Fruit fly (Drosophila melanogaster) whole organism, embryonic: ENCODE results near the gene GXIVsPLA2.

ENCODE experiments used
- B-H1 ChIP-seq: fragments of 200-800 bp; sonication (Bioruptor generic); IDR thresholded peaks from 3 replicates; pipeline ENCODE4 v1.3.6; 2022; ENCODE audit warnings: missing biosample characterization, missing genetic modification characterization
- CG1233 ChIP-seq: fragments of 200-800 bp; sonication (Bioruptor generic); optimal IDR thresholded peaks from 4 replicates; lab custom pipeline; 2018; ENCODE audit warnings: missing biosample characterization, mild to moderate bottlenecking, missing genetic modification characterization
- CG12769 ChIP-seq: fragments of 200-800 bp; sonication (Bioruptor generic); optimal IDR thresholded peaks from 2 replicates; lab custom pipeline; 2019; ENCODE audit warnings: missing biosample characterization, mild to moderate bottlenecking, missing genetic modification characterization, moderate library complexity
- CG15011 ChIP-seq: fragments of 200-800 bp; sonication (Bioruptor generic); optimal IDR thresholded peaks from 3 replicates; lab custom pipeline; 2018; ENCODE audit warnings: missing biosample characterization, mild to moderate bottlenecking, missing genetic modification characterization
- CG15479 ChIP-seq: fragments of 200-800 bp; sonication (Bioruptor generic); optimal IDR thresholded peaks from 3 replicates; lab custom pipeline; 2019; ENCODE audit warnings: missing biosample characterization, mild to moderate bottlenecking, missing genetic modification characterization, moderate library complexity
- CG17328 ChIP-seq: fragments of 200-800 bp; sonication (Bioruptor generic); IDR thresholded peaks from 2 replicates; pipeline ENCODE4 v1.3.6; 2022; ENCODE audit warnings: missing biosample characterization, missing genetic modification characterization
- CG17912 ChIP-seq: fragments of 200-800 bp; sonication (Bioruptor generic); optimal IDR thresholded peaks from 2 replicates; lab custom pipeline; 2018; ENCODE audit warnings: missing biosample characterization, mild to moderate bottlenecking, missing genetic modification characterization
- CG1832 ChIP-seq: fragments of 200-800 bp; sonication (Bioruptor generic); optimal IDR thresholded peaks from 2 replicates; lab custom pipeline; 2017; ENCODE audit warnings: missing biosample characterization, mild to moderate bottlenecking, missing genetic modification characterization, inconsistent platforms
- CG2120 ChIP-seq: fragments of 200-800 bp; sonication (Bioruptor generic); optimal IDR thresholded peaks from 3 replicates; lab custom pipeline; 2016; ENCODE audit warnings: missing biosample characterization, missing genetic modification characterization
- CG3163 ChIP-seq: fragments of 200-800 bp; sonication (Bioruptor generic); optimal IDR thresholded peaks from 3 replicates; lab custom pipeline; 2016; ENCODE audit warnings: missing biosample characterization, missing genetic modification characterization
- CG33213 ChIP-seq: fragments of 200-800 bp; sonication (Bioruptor generic); optimal IDR thresholded peaks from 3 replicates; lab custom pipeline; 2016; ENCODE audit warnings: missing biosample characterization, missing genetic modification characterization
- CG3726 ChIP-seq: fragments of 200-800 bp; sonication (Bioruptor generic); IDR thresholded peaks from 3 replicates; pipeline ENCODE4, ENCODE4 v1.3.6; 2022; ENCODE audit warnings: missing biosample characterization, missing genetic modification characterization
- CG5180 ChIP-seq: fragments of 200-800 bp; sonication (Bioruptor generic); optimal IDR thresholded peaks from 3 replicates; lab custom pipeline; 2017; ENCODE audit warnings: missing biosample characterization, missing genetic modification characterization, mild to moderate bottlenecking, moderate library complexity, missing genetic modification reagents
- CG6254 ChIP-seq: fragments of 200-800 bp; sonication (Bioruptor generic); optimal IDR thresholded peaks from 3 replicates; lab custom pipeline; 2017; ENCODE audit warnings: mild to moderate bottlenecking, missing biosample characterization, missing genetic modification reagents, missing genetic modification characterization
- CG6683 ChIP-seq: fragments of 200-800 bp; sonication (Bioruptor generic); optimal IDR thresholded peaks from 2 replicates; lab custom pipeline; 2017; ENCODE audit warnings: missing biosample characterization, mild to moderate bottlenecking, missing genetic modification characterization, missing genetic modification reagents
- CG7357 ChIP-seq: fragments of 200-800 bp; sonication (Bioruptor generic); IDR thresholded peaks from 3 replicates; pipeline ENCODE4 v1.3.6; 2022; ENCODE audit warnings: missing biosample characterization, missing genetic modification characterization
- CG7963 ChIP-seq: fragments of 200-800 bp; sonication (Bioruptor generic); IDR thresholded peaks from 3 replicates; pipeline ENCODE4 v1.3.6; 2022; ENCODE audit warnings: missing biosample characterization, missing genetic modification characterization; ENCODE audit not compliant: partially characterized antibody
- CG8281 ChIP-seq: fragments of 200-800 bp; sonication (Bioruptor generic); optimal IDR thresholded peaks from 2 replicates; lab custom pipeline; 2018; ENCODE audit warnings: missing biosample characterization, mild to moderate bottlenecking, missing genetic modification characterization, moderate library complexity
- Camta ChIP-seq: fragments of 200-800 bp; sonication (Bioruptor generic); optimal IDR thresholded peaks from 2 replicates; lab custom pipeline; 2016; ENCODE audit warnings: missing biosample characterization, missing genetic modification characterization
- Doc2 ChIP-seq: fragments of 200-800 bp; sonication (Bioruptor generic); IDR thresholded peaks from 2 replicates; pipeline ENCODE4 v1.3.6; 2022; ENCODE audit warnings: missing biosample characterization, missing genetic modification characterization
- E2f1 ChIP-seq: fragments of 200-800 bp; sonication (Bioruptor generic); IDR thresholded peaks from 2 replicates; pipeline ENCODE4 v1.3.6; 2022; ENCODE audit warnings: missing biosample characterization, missing genetic modification characterization
- Eip74EF ChIP-seq, 2 experiments: fragments of 200-800 bp in 1 of 2; fragments of >200 bp in 1 of 2; sonication (Bioruptor generic) in 1 of 2; optimal IDR thresholded peaks; 2 replicates each; lab custom pipeline; 2017 to 2019; ENCODE audit warnings: missing biosample characterization in 2 of 2, missing genetic modification characterization in 2 of 2, mild to moderate bottlenecking in 1 of 2, moderate library complexity in 1 of 2
- Ets97D ChIP-seq: fragments of 200-800 bp; sonication (Bioruptor generic); optimal IDR thresholded peaks from 3 replicates; lab custom pipeline; 2016; ENCODE audit warnings: missing biosample characterization, missing genetic modification characterization
- HLH3B ChIP-seq: fragments of 200-800 bp; sonication (Bioruptor generic); IDR thresholded peaks from 2 replicates; pipeline ENCODE4 v1.3.6; 2022; ENCODE audit warnings: missing biosample characterization, missing genetic modification characterization
- PHDP ChIP-seq: fragments of 200-800 bp; sonication (Bioruptor generic); optimal IDR thresholded peaks from 3 replicates; lab custom pipeline; 2018; ENCODE audit warnings: missing biosample characterization, mild to moderate bottlenecking, missing genetic modification characterization, moderate library complexity
- Six4 ChIP-seq: fragments of 200-800 bp; sonication (Bioruptor generic); optimal IDR thresholded peaks from 2 replicates; lab custom pipeline; 2016; ENCODE audit warnings: missing biosample characterization, missing genetic modification characterization
- ap ChIP-seq: fragments of 200-800 bp; sonication (Bioruptor generic); IDR thresholded peaks from 2 replicates; pipeline ENCODE4 v1.3.6; 2022; ENCODE audit warnings: missing biosample characterization, missing genetic modification characterization
- ash1 ChIP-seq: fragments of 200-800 bp; sonication (Bioruptor generic); optimal IDR thresholded peaks from 2 replicates; lab custom pipeline; 2018; ENCODE audit warnings: missing biosample characterization, mild to moderate bottlenecking, missing genetic modification characterization
- bigmax ChIP-seq: fragments of 200-800 bp; sonication (Bioruptor generic); optimal IDR thresholded peaks from 2 replicates; lab custom pipeline; 2018; ENCODE audit warnings: missing biosample characterization, mild to moderate bottlenecking, missing genetic modification characterization
- br ChIP-seq: fragments of >200 bp; optimal IDR thresholded peaks from 2 replicates; lab custom pipeline; 2017
- btn ChIP-seq: fragments of 200-800 bp; sonication (Bioruptor generic); optimal IDR thresholded peaks from 2 replicates; lab custom pipeline; 2016; ENCODE audit warnings: missing biosample characterization, missing genetic modification characterization
- cg ChIP-seq: fragments of 200-800 bp; sonication (Bioruptor generic); optimal IDR thresholded peaks from 3 replicates; lab custom pipeline; 2019; ENCODE audit warnings: missing biosample characterization, mild to moderate bottlenecking, missing genetic modification characterization, moderate library complexity
- chif ChIP-seq, 2 experiments: fragments of 200-800 bp; sonication (Bioruptor generic); optimal IDR thresholded peaks; 3 replicates each; lab custom pipeline; 2016; ENCODE audit warnings: missing biosample characterization in 2 of 2, missing genetic modification characterization in 2 of 2
- da ChIP-seq: fragments of 200-800 bp; sonication (Bioruptor generic); optimal IDR thresholded peaks from 2 replicates; lab custom pipeline; 2016; ENCODE audit warnings: missing biosample characterization, missing genetic modification characterization
- ems ChIP-seq: fragments of 200-800 bp; sonication (Bioruptor generic); optimal IDR thresholded peaks from 3 replicates; lab custom pipeline; 2016; ENCODE audit warnings: missing biosample characterization, missing genetic modification characterization
- gem ChIP-seq: fragments of 200-800 bp; sonication (Bioruptor generic); optimal IDR thresholded peaks from 2 replicates; lab custom pipeline; 2019; ENCODE audit warnings: missing biosample characterization, mild to moderate bottlenecking, missing genetic modification characterization, moderate library complexity
- gro ChIP-seq: fragments of 200-800 bp; sonication (Bioruptor generic); optimal IDR thresholded peaks from 2 replicates; lab custom pipeline; 2016; ENCODE audit warnings: missing biosample characterization, missing genetic modification characterization
- h ChIP-seq: fragments of >200 bp; optimal IDR thresholded peaks from 2 replicates; lab custom pipeline; 2017
- jing ChIP-seq: fragments of 200-800 bp; sonication (Bioruptor generic); optimal IDR thresholded peaks from 2 replicates; lab custom pipeline; 2018; ENCODE audit warnings: missing biosample characterization, mild to moderate bottlenecking, missing genetic modification characterization
- jumu ChIP-seq: fragments of 200-800 bp; sonication (Bioruptor generic); optimal IDR thresholded peaks from 3 replicates; lab custom pipeline; 2016; ENCODE audit warnings: missing biosample characterization, missing genetic modification characterization
- luna ChIP-seq: fragments of 200-800 bp; sonication (Bioruptor generic); optimal IDR thresholded peaks from 2 replicates; lab custom pipeline; 2016; ENCODE audit warnings: missing biosample characterization, missing genetic modification characterization
- seq ChIP-seq: fragments of 200-800 bp; sonication (Bioruptor generic); IDR thresholded peaks from 2 replicates; pipeline ENCODE4 v1.3.6; 2022; ENCODE audit warnings: missing biosample characterization, missing genetic modification characterization
- sima ChIP-seq: fragments of 200-800 bp; sonication (Bioruptor generic); optimal IDR thresholded peaks from 2 replicates; lab custom pipeline; 2016; ENCODE audit warnings: missing biosample characterization, missing genetic modification characterization
- slp2 ChIP-seq: fragments of 200-800 bp; sonication (Bioruptor generic); optimal IDR thresholded peaks from 2 replicates; lab custom pipeline; 2016; ENCODE audit warnings: missing biosample characterization, missing genetic modification characterization
- sr ChIP-seq: fragments of 200-800 bp; sonication (Bioruptor generic); IDR thresholded peaks from 3 replicates; pipeline ENCODE4 v1.3.6; 2022; ENCODE audit warnings: missing biosample characterization, missing genetic modification characterization
- trh ChIP-seq: fragments of 200-800 bp; sonication (Bioruptor generic); optimal IDR thresholded peaks from 2 replicates; lab custom pipeline; 2016; ENCODE audit warnings: missing biosample characterization, missing genetic modification characterization
- ttk ChIP-seq: fragments of 200-800 bp; sonication (Bioruptor generic); IDR thresholded peaks from 2 replicates; pipeline ENCODE4 v2.1.2; 2022; ENCODE audit warnings: missing biosample characterization, missing genetic modification characterization
- twi ChIP-seq: fragments of 200-800 bp; optimal IDR thresholded peaks from 2 replicates; lab custom pipeline; 2019; ENCODE audit warnings: missing biosample characterization, mild to moderate bottlenecking, missing genetic modification characterization, moderate library complexity
- vnd ChIP-seq: fragments of 200-800 bp; sonication (Bioruptor generic); IDR thresholded peaks from 3 replicates; pipeline ENCODE4 v1.3.6; 2022; ENCODE audit warnings: missing biosample characterization, missing genetic modification characterization; ENCODE audit not compliant: partially characterized antibody
- wor ChIP-seq: fragments of 200-800 bp; sonication (Bioruptor generic); IDR thresholded peaks from 2 replicates; pipeline ENCODE4 v1.3.6; 2022; ENCODE audit warnings: missing biosample characterization, missing genetic modification characterization
- z ChIP-seq: fragments of 200-800 bp; sonication (Bioruptor generic); IDR thresholded peaks from 3 replicates; pipeline ENCODE4 v1.3.6; 2022; ENCODE audit warnings: missing biosample characterization, missing genetic modification characterization

Gene GXIVsPLA2

dm6 chr3L:15924811-15925437 lies 30.0 kb upstream of the GXIVsPLA2 start, which contains the start of gene sff (continued):
- peak; percentile 62 for TF ChIP-seq CG15011 (GFP tag; lab: Kevin White, UChicago)
- 0 out of 3 replicates have a peak, but pooled peaks have one; percentile 20 for TF ChIP-seq vnd (GFP tag; lab: Robert Waterston, UW)
- peak; percentile 72 for TF ChIP-seq CG6683 (GFP tag; lab: Kevin White, UChicago)
- peak; percentile 27 for TF ChIP-seq bigmax (GFP tag; lab: Kevin White, UChicago)
- TF ChIP-seq ash1 (GFP tag; lab: Kevin White, UChicago): no peak
- TF ChIP-seq Camta (GFP tag; lab: Kevin White, UChicago): peak; percentile 61
- peak; percentile 79 for TF ChIP-seq B-H1 (GFP tag; lab: Robert Waterston, UW)
- peak; percentile 89 for TF ChIP-seq PHDP (tag; lab: Kevin White, UChicago)
- TF ChIP-seq slp2 (GFP tag; lab: Kevin White, UChicago): peak; percentile 63
- peak; percentile 58 for TF ChIP-seq jumu (GFP tag; lab: Kevin White, UChicago)
- peak; percentile 86 for TF ChIP-seq ap (GFP tag; lab: Robert Waterston, UW)
- peak in 1 of 2 experiments; percentile 59 for TF ChIP-seq Eip74EF (GFP tag; optimal IDR thresholded peaks at IDR 0.05; lab: Kevin White, UChicago)
- peak; percentile 19 for TF ChIP-seq luna (GFP tag; lab: Kevin White, UChicago)
- peak; percentile 43 for TF ChIP-seq trh (GFP tag; lab: Kevin White, UChicago)
- TF ChIP-seq ems (GFP tag; lab: Kevin White, UChicago): peak; percentile 59
- TF ChIP-seq HLH3B: peak; percentile 89
- TF ChIP-seq twi (tag; lab: Kevin White, UChicago): peak; percentile 83
- TF ChIP-seq CG15479 (GFP tag; lab: Kevin White, UChicago): peak; percentile 58
- TF ChIP-seq CG17328 (GFP tag; lab: Robert Waterston, UW): peak; percentile 81
- TF ChIP-seq CG2120 (GFP tag; lab: Kevin White, UChicago): peak; percentile 74
- peak; percentile 85 for TF ChIP-seq wor (GFP tag; lab: Robert Waterston, UW)
- peak; percentile 5 for TF ChIP-seq da (GFP tag; lab: Kevin White, UChicago)
- TF ChIP-seq sima (GFP tag; lab: Kevin White, UChicago): no peak
- TF ChIP-seq btn (GFP tag; lab: Kevin White, UChicago): peak; percentile 36
- peak; percentile 80 for TF ChIP-seq CG7357 (GFP tag; lab: Robert Waterston, UW)
- no peak for TF ChIP-seq cg (GFP tag; lab: Kevin White, UChicago)
- TF ChIP-seq Doc2 (GFP tag; lab: Robert Waterston, UW): peak; percentile 57; the same call in 1 of the 2 replicates
- peak; percentile 81 for TF ChIP-seq CG1233
- TF ChIP-seq CG5180 (GFP tag; lab: Kevin White, UChicago): peak; percentile 58
- TF ChIP-seq jing (GFP tag; lab: Kevin White, UChicago): peak; percentile 80
- TF ChIP-seq CG33213 (GFP tag; lab: Kevin White, UChicago): peak; percentile 20
- TF ChIP-seq Ets97D: peak; percentile 95
- no peak for TF ChIP-seq CG1832 (GFP tag; lab: Kevin White, UChicago)
- peak; percentile 83 for TF ChIP-seq Six4
- TF ChIP-seq CG17912 (GFP tag; lab: Kevin White, UChicago): peak; percentile 37
- TF ChIP-seq br (lab: Kevin White, UChicago): no peak
- peak; percentile 100 for TF ChIP-seq CG6254
- TF ChIP-seq CG3163 (GFP tag; lab: Kevin White, UChicago): peak; percentile 47
- peak; percentile 88 for TF ChIP-seq E2f1
- peak; percentile 78 for TF ChIP-seq CG12769 (tag; lab: Kevin White, UChicago)
- TF ChIP-seq CG3726 (GFP tag; lab: Robert Waterston, UW): peak; percentile 87
- TF ChIP-seq z (GFP tag; lab: Robert Waterston, UW): no peak; the same call in 2 of the 3 replicates
- no peak for TF ChIP-seq h
- peak; percentile 88 for TF ChIP-seq seq (GFP tag; lab: Robert Waterston, UW)
- peak; percentile 66 for TF ChIP-seq CG8281 (tag; lab: Kevin White, UChicago)
- no peak for TF ChIP-seq CG7963 (GFP tag; lab: Robert Waterston, UW)
- peak; percentile 88 for TF ChIP-seq ttk (GFP tag; lab: Robert Waterston, UW)
- TF ChIP-seq gro (GFP tag; lab: Kevin White, UChicago): no peak
- TF ChIP-seq chif (GFP tag; optimal IDR thresholded peaks at IDR 0.05; lab: Kevin White, UChicago): peak in 1 of 2 experiments; percentile 81
- TF ChIP-seq gem: peak; percentile 91
- TF ChIP-seq sr (GFP tag; lab: Robert Waterston, UW): peak; percentile 67; the same call in 1 of the 3 replicates
